Worm (Caenorhabditis elegans) whole organism, L1 larva: ENCODE data around the gene Y69A2AR.51.

Experiments
- aha-1 ChIP-seq: fragments of 150-350 bp; optimal IDR thresholded peaks from 2 replicates; lab custom pipeline; 2014; ENCODE audit warnings: missing biosample characterization, missing genetic modification characterization
- aly-2 ChIP-seq: fragments of 150-350 bp; optimal IDR thresholded peaks from 2 replicates; lab custom pipeline; 2014; ENCODE audit warnings: missing biosample characterization, missing genetic modification characterization
- ama-1 ChIP-seq: fragments of 150-350 bp; optimal IDR thresholded peaks from 2 replicates; lab custom pipeline; 2014
- ces-1 ChIP-seq: fragments of 150-350 bp; optimal IDR thresholded peaks from 2 replicates; lab custom pipeline; 2014; ENCODE audit warnings: missing biosample characterization, missing genetic modification reagents, missing genetic modification characterization
- elt-2 ChIP-seq: sonication (generic microtip); optimal IDR thresholded peaks from 2 replicates; lab custom pipeline; 2016; ENCODE audit warnings: missing genetic modification characterization, mild to moderate bottlenecking, inconsistent platforms, missing compliant biosample characterization, missing genetic modification reagents
- irx-1 ChIP-seq: sonication (generic microtip); optimal IDR thresholded peaks from 2 replicates; lab custom pipeline; 2016; ENCODE audit warnings: missing genetic modification characterization, missing compliant biosample characterization
- jun-1 ChIP-seq: fragments of 150-350 bp; optimal IDR thresholded peaks from 2 replicates; lab custom pipeline; 2014; ENCODE audit warnings: missing biosample characterization, missing genetic modification reagents, missing genetic modification characterization
- lsy-2 ChIP-seq, 2 experiments: fragments of 150-350 bp; optimal IDR thresholded peaks; 2 replicates each; lab custom pipeline; 2014; ENCODE audit warnings: missing biosample characterization in 2 of 2, missing genetic modification characterization in 2 of 2
- zag-1 ChIP-seq: fragments of 150-350 bp; optimal IDR thresholded peaks from 2 replicates; lab custom pipeline; 2014; ENCODE audit warnings: missing biosample characterization, missing genetic modification characterization
- ztf-4 ChIP-seq: fragments of 150-350 bp; optimal IDR thresholded peaks from 2 replicates; lab custom pipeline; 2014; ENCODE audit warnings: missing biosample characterization, missing genetic modification characterization

DNA sequence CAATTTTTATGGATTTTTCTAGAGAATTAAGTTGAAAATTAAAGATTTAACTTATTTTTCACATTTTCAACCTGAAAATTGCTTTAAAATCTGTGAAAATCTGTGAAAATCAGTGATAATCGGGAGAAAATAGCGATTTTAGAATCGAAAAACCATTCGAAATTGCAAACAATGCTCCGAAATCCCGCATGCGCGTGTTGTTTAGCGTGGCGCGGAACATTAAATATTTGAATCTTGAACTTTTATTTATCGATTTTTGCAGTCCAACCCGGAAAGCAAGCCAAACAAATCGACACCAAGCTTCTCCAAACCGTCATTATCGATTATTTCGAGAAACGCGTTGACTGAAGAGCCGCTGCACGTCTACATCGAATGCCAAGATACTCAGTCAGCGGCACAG, 38.8 kb downstream of the Y69A2AR.51 start:
- TF ChIP-seq irx-1 (tag; lab: Kevin White, UChicago) (no peak), aly-2 (no peak), ztf-4 (tag; lab: Kevin White, UChicago) (no peak), aha-1 (tag; lab: Kevin White, UChicago) (no peak), lsy-2 (tag; optimal IDR thresholded peaks at IDR 0.05; lab: Kevin White, UChicago) (no peak), ces-1 (GFP tag; lab: Kevin White, UChicago) (no peak), jun-1 (tag; lab: Kevin White, UChicago) (no peak), zag-1 (no peak), ama-1 (lab: Kevin White, UChicago) (no peak), elt-2 (tag; lab: Kevin White, UChicago) (no peak)
